Fruit fly (Drosophila melanogaster) whole organism, wandering third instar larva: ENCODE data around the gene AstA.

ENCODE experiments used
- Dif ChIP-seq: fragments of 200-275, 200-300 bp; sonication (Bioruptor generic); optimal IDR thresholded peaks from 2 replicates; lab custom pipeline; 2018; ENCODE audit warnings: missing biosample characterization, missing genetic modification characterization; ENCODE audit not compliant: partially characterized antibody
- Hr78 ChIP-seq: fragments of >200 bp; optimal IDR thresholded peaks from 2 replicates; lab custom pipeline; 2017; ENCODE audit warnings: missing biosample characterization, missing genetic modification characterization
- OdsH ChIP-seq: fragments of 200-800 bp; sonication (Bioruptor generic); optimal IDR thresholded peaks from 2 replicates; lab custom pipeline; 2016; ENCODE audit warnings: missing biosample characterization, mild to moderate bottlenecking, missing genetic modification characterization
- lola ChIP-seq: fragments of >200 bp; optimal IDR thresholded peaks from 2 replicates; lab custom pipeline; 2017; ENCODE audit warnings: missing biosample characterization, missing genetic modification characterization
- pan ChIP-seq: fragments of >200 bp; optimal IDR thresholded peaks from 2 replicates; lab custom pipeline; 2017
- psq ChIP-seq: fragments of 200-800 bp; sonication (Bioruptor generic); optimal IDR thresholded peaks from 3 replicates; lab custom pipeline; 2017; ENCODE audit warnings: missing biosample characterization, mild to moderate bottlenecking, missing genetic modification characterization, moderate library complexity
- sv ChIP-seq: fragments of 200-800 bp; sonication (Bioruptor generic); optimal IDR thresholded peaks from 3 replicates; lab custom pipeline; 2016; ENCODE audit warnings: missing biosample characterization, missing genetic modification characterization

dm6 chr3R:24799503-24799902 is 34.6 kb upstream of the AstA start, which contains the start of gene Ude:
- TF ChIP-seq Hr78 (GFP tag; lab: Kevin White, UChicago) (no peak), sv (GFP tag; lab: Kevin White, UChicago) (no peak), OdsH (GFP tag; lab: Kevin White, UChicago) (no peak), pan (lab: Kevin White, UChicago) (no peak), Dif (GFP tag; lab: Kevin White, UChicago) (peak; percentile 65), psq (GFP tag; lab: Kevin White, UChicago) (peak; percentile 11), lola (GFP tag; lab: Kevin White, UChicago) (no peak)
